Worm (Caenorhabditis elegans) whole organism, L1 larva: ENCODE results near the gene Y46G5A.18.

Experiments used
- C04F5.9 ChIP-seq: sonication (generic microtip); optimal IDR thresholded peaks from 2 replicates; lab custom pipeline; 2016; ENCODE audit warnings: missing genetic modification characterization, missing compliant biosample characterization
- C16A3.4 ChIP-seq: fragments of 150-350 bp; optimal IDR thresholded peaks from 2 replicates; lab custom pipeline; 2014; ENCODE audit warnings: missing biosample characterization, missing genetic modification characterization
- alr-1 ChIP-seq: fragments of 200-800 bp; sonication (Bioruptor generic); optimal IDR thresholded peaks from 2 replicates; lab custom pipeline; 2018; ENCODE audit warnings: borderline replicate concordance, mild to moderate bottlenecking, missing genetic modification characterization, missing compliant biosample characterization
- aly-2 ChIP-seq: fragments of 150-350 bp; optimal IDR thresholded peaks from 2 replicates; lab custom pipeline; 2014; ENCODE audit warnings: missing biosample characterization, missing genetic modification characterization
- blmp-1 ChIP-seq: fragments of 150-350 bp; optimal IDR thresholded peaks from 2 replicates; lab custom pipeline; 2014; ENCODE audit warnings: missing biosample characterization, missing genetic modification characterization
- ces-1 ChIP-seq: fragments of 150-350 bp; optimal IDR thresholded peaks from 2 replicates; lab custom pipeline; 2014; ENCODE audit warnings: missing biosample characterization, missing genetic modification reagents, missing genetic modification characterization
- dpl-1 ChIP-seq, 3 experiments: fragments of 150-350 bp in 2 of 3; sonication (generic microtip) in 1 of 3; optimal IDR thresholded peaks; 2 replicates each; lab custom pipeline; 2014 to 2017; ENCODE audit warnings: missing biosample characterization in 3 of 3, missing genetic modification characterization in 3 of 3, missing genetic modification reagents in 3 of 3
- efl-1 ChIP-seq, 4 experiments: fragments of 150-350 bp; optimal IDR thresholded peaks in 3 of 4; peaks in 1 of 4; 1 replicate in 1 of 4; 2 replicates in 3 of 4; lab custom pipeline; 2014; ENCODE audit warnings: missing biosample characterization in 2 of 4, missing genetic modification characterization in 2 of 4, missing genetic modification reagents in 2 of 4
- efl-3 ChIP-seq: fragments of 200-800 bp; sonication (Bioruptor generic); optimal IDR thresholded peaks from 2 replicates; lab custom pipeline; 2018; ENCODE audit warnings: mild to moderate bottlenecking, missing genetic modification characterization, missing compliant biosample characterization
- egl-13 ChIP-seq: sonication (generic microtip); optimal IDR thresholded peaks from 2 replicates; lab custom pipeline; 2016; ENCODE audit warnings: missing genotype, missing genetic modification reagents, missing genetic modification characterization, missing compliant biosample characterization
- egl-27 ChIP-seq, 2 experiments: fragments of 150-350 bp in 1 of 2; sonication (generic microtip); optimal IDR thresholded peaks; 3 replicates each; lab custom pipeline; 2017 to 2018; ENCODE audit warnings: missing biosample characterization in 2 of 2, missing genetic modification characterization in 2 of 2, missing genetic modification reagents in 2 of 2
- ets-5 ChIP-seq: fragments of 200-800 bp; sonication (Bioruptor generic); IDR thresholded peaks from 2 replicates; pipeline ENCODE4 v1.3.6; 2022; ENCODE audit warnings: missing genetic modification characterization, missing compliant biosample characterization
- fkh-4 ChIP-seq: sonication (generic microtip); optimal IDR thresholded peaks from 2 replicates; lab custom pipeline; 2016; ENCODE audit warnings: missing compliant biosample characterization, missing genetic modification characterization, borderline replicate concordance
- fos-1 ChIP-seq: fragments of 150-350 bp; optimal IDR thresholded peaks from 2 replicates; lab custom pipeline; 2014; ENCODE audit warnings: missing biosample characterization, missing genetic modification characterization
- hlh-17 ChIP-seq: fragments of 200-800 bp; sonication (Bioruptor generic); optimal IDR thresholded peaks from 2 replicates; lab custom pipeline; 2018; ENCODE audit warnings: missing genetic modification characterization, mild to moderate bottlenecking, missing compliant biosample characterization, moderate library complexity, borderline replicate concordance
- hpl-2 ChIP-seq: fragments of 150-350 bp; optimal IDR thresholded peaks from 2 replicates; lab custom pipeline; 2014; ENCODE audit warnings: missing biosample characterization, missing genetic modification reagents, missing genetic modification characterization
- isw-1 ChIP-seq: fragments of 200-800 bp; sonication (Bioruptor generic); IDR thresholded peaks from 2 replicates; pipeline ENCODE4 v1.3.6; 2022; ENCODE audit warnings: missing genetic modification characterization, missing compliant biosample characterization
- lin-14 ChIP-seq: fragments of 200-800 bp; sonication (Bioruptor generic); optimal IDR thresholded peaks from 2 replicates; lab custom pipeline; 2018; ENCODE audit warnings: mild to moderate bottlenecking, missing genetic modification characterization, moderate library complexity, missing compliant biosample characterization
- lin-15B ChIP-seq: fragments of 150-350 bp; sonication (generic microtip); optimal IDR thresholded peaks from 3 replicates; lab custom pipeline; 2014; ENCODE audit warnings: missing biosample characterization, missing genetic modification characterization
- lir-3 ChIP-seq: sonication (generic microtip); optimal IDR thresholded peaks from 2 replicates; lab custom pipeline; 2016; ENCODE audit warnings: mild to moderate bottlenecking, missing genetic modification characterization, moderate library complexity, missing compliant biosample characterization; ENCODE audit not compliant: poor library complexity
- mdl-1 ChIP-seq, 2 experiments: fragments of 150-350 bp; optimal IDR thresholded peaks; 2 replicates each; lab custom pipeline; 2014 to 2017; ENCODE audit warnings: missing biosample characterization in 2 of 2, missing genetic modification characterization in 2 of 2, inconsistent platforms in 1 of 2
- nhr-12 ChIP-seq: sonication (generic microtip); optimal IDR thresholded peaks from 2 replicates; lab custom pipeline; 2017; ENCODE audit warnings: missing biosample characterization, missing genetic modification characterization
- nhr-19 ChIP-seq: fragments of 200-800 bp; sonication (Bioruptor generic); conservative IDR thresholded peaks from 2 replicates; pipeline ENCODE4 v1.3.6; 2022; ENCODE audit warnings: missing genetic modification characterization, missing compliant biosample characterization
- nhr-20 ChIP-seq: sonication (generic microtip); optimal IDR thresholded peaks from 2 replicates; lab custom pipeline; 2016; ENCODE audit warnings: mild to moderate bottlenecking, missing genetic modification characterization, missing compliant biosample characterization
- nhr-237 ChIP-seq: fragments of 150-350 bp; optimal IDR thresholded peaks from 2 replicates; lab custom pipeline; 2014; ENCODE audit warnings: missing biosample characterization, missing genetic modification characterization
- nhr-28 ChIP-seq: fragments of 150-350 bp; optimal IDR thresholded peaks from 2 replicates; lab custom pipeline; 2014; ENCODE audit warnings: missing biosample characterization, missing genetic modification characterization
- nhr-47 ChIP-seq: sonication (generic microtip); optimal IDR thresholded peaks from 2 replicates; lab custom pipeline; 2016; ENCODE audit warnings: mild to moderate bottlenecking, missing genetic modification characterization, moderate library complexity, missing compliant biosample characterization
- nhr-76 ChIP-seq: sonication (generic microtip); optimal IDR thresholded peaks from 2 replicates; lab custom pipeline; 2017; ENCODE audit warnings: missing biosample characterization, missing genetic modification characterization
- nhr-77 ChIP-seq: fragments of 150-350 bp; optimal IDR thresholded peaks from 2 replicates; lab custom pipeline; 2014; ENCODE audit warnings: missing biosample characterization, missing genetic modification characterization
- nhr-85 ChIP-seq: sonication (generic microtip); peaks from one replicate; lab custom pipeline; 2016; ENCODE audit warnings: missing genetic modification characterization, inconsistent platforms, missing compliant biosample characterization
- pqm-1 ChIP-seq: sonication (generic microtip); optimal IDR thresholded peaks from 3 replicates; lab custom pipeline; 2017; ENCODE audit warnings: missing biosample characterization, missing genetic modification characterization
- rnt-1 ChIP-seq: sonication (generic microtip); optimal IDR thresholded peaks from 2 replicates; lab custom pipeline; 2016; ENCODE audit warnings: mild to moderate bottlenecking, missing genetic modification characterization, moderate library complexity, missing compliant biosample characterization
- snu-23 ChIP-seq: sonication (generic microtip); optimal IDR thresholded peaks from 2 replicates; lab custom pipeline; 2016; ENCODE audit warnings: missing genetic modification characterization, missing compliant biosample characterization
- sox-4 ChIP-seq: sonication (generic microtip); optimal IDR thresholded peaks from 2 replicates; lab custom pipeline; 2016; ENCODE audit warnings: missing genetic modification characterization, missing compliant biosample characterization
- swsn-7 ChIP-seq: sonication (generic microtip); optimal IDR thresholded peaks from 2 replicates; lab custom pipeline; 2016; ENCODE audit warnings: missing genetic modification characterization, missing compliant biosample characterization
- unc-86 ChIP-seq: sonication (generic microtip); optimal IDR thresholded peaks from 2 replicates; lab custom pipeline; 2016; ENCODE audit warnings: missing genetic modification characterization, missing compliant biosample characterization
- xbp-1 ChIP-seq: sonication (generic microtip); optimal IDR thresholded peaks from 2 replicates; lab custom pipeline; 2016; ENCODE audit warnings: missing genetic modification characterization, missing compliant biosample characterization
- zag-1 ChIP-seq: fragments of 150-350 bp; optimal IDR thresholded peaks from 2 replicates; lab custom pipeline; 2014; ENCODE audit warnings: missing biosample characterization, missing genetic modification characterization
- zip-4 ChIP-seq: fragments of 200-800 bp; sonication (Bioruptor generic); optimal IDR thresholded peaks from 2 replicates; lab custom pipeline; 2018; ENCODE audit warnings: mild to moderate bottlenecking, missing genetic modification characterization, moderate library complexity, missing compliant biosample characterization
- ztf-11 ChIP-seq, 2 experiments: sonication (generic microtip); optimal IDR thresholded peaks; 2 replicates each; lab custom pipeline; 2016 to 2017; ENCODE audit warnings: missing genetic modification characterization in 2 of 2, missing biosample characterization in 1 of 2, missing compliant biosample characterization in 1 of 2

Gene Y46G5A.18

ce11 chrII:12810709-12811108, 5.6 kb upstream of the Y46G5A.18 start, which contains the start of gene Y46G5A.20:
Gene Y46G5A.20, plus strand, starts transcription at chrII:12811009.
- TF ChIP-seq nhr-12 (tag; lab: Kevin White, UChicago) (no peak), nhr-19 (GFP tag; lab: Robert Waterston, UW) (no peak), dpl-1 (GFP tag; optimal IDR thresholded peaks at IDR 0.05; lab: Kevin White, UChicago) (no peak), zip-4 (no peak), lin-15B (no peak), hpl-2 (GFP tag; lab: Kevin White, UChicago) (no peak), swsn-7 (tag; lab: Kevin White, UChicago) (no peak), isw-1 (GFP tag; lab: Robert Waterston, UW) (no peak), egl-13 (no peak), C04F5.9 (tag; lab: Kevin White, UChicago) (no peak), efl-1 (optimal IDR thresholded peaks at IDR 0.05; lab: Kevin White, UChicago) (no peak), efl-1 (GFP tag; optimal IDR thresholded peaks at IDR 0.05 in 1 of 2; lab: Kevin White, UChicago) (no peak), nhr-76 (tag; lab: Kevin White, UChicago) (no peak), ztf-11 (tag; optimal IDR thresholded peaks at IDR 0.05; lab: Kevin White, UChicago) (no peak), lir-3 (tag; lab: Kevin White, UChicago) (no peak), nhr-85 (tag; lab: Kevin White, UChicago) (no peak), hlh-17 (no peak), xbp-1 (no peak), mdl-1 (tag; optimal IDR thresholded peaks at IDR 0.05; lab: Kevin White, UChicago) (no peak), nhr-77 (tag; lab: Kevin White, UChicago) (no peak)
- TF ChIP-seq, all 84 proteins: peak for 0

- TF ChIP-seq nhr-19 (GFP tag; lab: Robert Waterston, UW): no peak
- no peak for TF ChIP-seq pqm-1 (tag; lab: Kevin White, UChicago)
- no peak for TF ChIP-seq snu-23 (GFP tag; lab: Kevin White, UChicago)
- TF ChIP-seq efl-3 (GFP tag; lab: Kevin White, UChicago): no peak
- TF ChIP-seq hpl-2 (GFP tag; lab: Kevin White, UChicago): no peak
- no peak for TF ChIP-seq xbp-1
- TF ChIP-seq lin-14: no peak
- no peak for TF ChIP-seq nhr-237 (tag; lab: Kevin White, UChicago)
- TF ChIP-seq nhr-47 (tag; lab: Kevin White, UChicago): no peak
- TF ChIP-seq fkh-4 (tag; lab: Kevin White, UChicago): no peak
- no peak for TF ChIP-seq ets-5
- no peak for TF ChIP-seq aly-2 (tag; lab: Kevin White, UChicago)
- TF ChIP-seq zag-1 (tag; lab: Kevin White, UChicago): no peak
- no peak for TF ChIP-seq lin-15B
- no peak for TF ChIP-seq fos-1 (tag; lab: Kevin White, UChicago)
- no peak for TF ChIP-seq ces-1 (GFP tag; lab: Kevin White, UChicago)
- TF ChIP-seq egl-27 (tag; optimal IDR thresholded peaks at IDR 0.05; lab: Kevin White, UChicago): no peak
- TF ChIP-seq alr-1 (tag; lab: Kevin White, UChicago): no peak
Measured at ce11 chrII:12809725-12810124, 4.7 kb upstream of the Y46G5A.18 start.

- TF ChIP-seq unc-86 (tag; lab: Kevin White, UChicago): no peak
- no peak for TF ChIP-seq nhr-28 (tag; lab: Kevin White, UChicago)
- no peak for TF ChIP-seq nhr-20 (tag; lab: Kevin White, UChicago)
- no peak for TF ChIP-seq ztf-11 (tag; optimal IDR thresholded peaks at IDR 0.05; lab: Kevin White, UChicago)
- no peak for TF ChIP-seq aly-2 (tag; lab: Kevin White, UChicago)
- no peak for TF ChIP-seq blmp-1 (tag; lab: Kevin White, UChicago)
- TF ChIP-seq C16A3.4 (tag; lab: Kevin White, UChicago): no peak
- no peak for TF ChIP-seq rnt-1 (tag; lab: Kevin White, UChicago)
- no peak for TF ChIP-seq sox-4 (tag; lab: Kevin White, UChicago)
- TF ChIP-seq, all 84 proteins: peak for 0
Measured at ce11 chrII:12808746-12809145, 3.7 kb upstream of the Y46G5A.18 start.
